Worm (Caenorhabditis elegans) whole organism, L1 larva: ENCODE measurements around the gene F59B10.5.

Source experiments
- C16A3.4 ChIP-seq: fragments of 150-350 bp; optimal IDR thresholded peaks from 2 replicates; lab custom pipeline; 2014; ENCODE audit warnings: missing biosample characterization, missing genetic modification characterization
- F16B12.6 ChIP-seq: fragments of 150-350 bp; optimal IDR thresholded peaks from 2 replicates; lab custom pipeline; 2014; ENCODE audit warnings: missing biosample characterization, missing genetic modification characterization
- aha-1 ChIP-seq: fragments of 150-350 bp; optimal IDR thresholded peaks from 2 replicates; lab custom pipeline; 2014; ENCODE audit warnings: missing biosample characterization, missing genetic modification characterization
- alr-1 ChIP-seq: fragments of 200-800 bp; sonication (Bioruptor generic); optimal IDR thresholded peaks from 2 replicates; lab custom pipeline; 2018; ENCODE audit warnings: borderline replicate concordance, mild to moderate bottlenecking, missing genetic modification characterization, missing compliant biosample characterization
- aly-2 ChIP-seq: fragments of 150-350 bp; optimal IDR thresholded peaks from 2 replicates; lab custom pipeline; 2014; ENCODE audit warnings: missing biosample characterization, missing genetic modification characterization
- ama-1 ChIP-seq: fragments of 150-350 bp; optimal IDR thresholded peaks from 2 replicates; lab custom pipeline; 2014
- blmp-1 ChIP-seq: fragments of 150-350 bp; optimal IDR thresholded peaks from 2 replicates; lab custom pipeline; 2014; ENCODE audit warnings: missing biosample characterization, missing genetic modification characterization
- ceh-8 ChIP-seq: fragments of 200-800 bp; sonication (Bioruptor generic); optimal IDR thresholded peaks from 2 replicates; lab custom pipeline; 2018; ENCODE audit warnings: mild to moderate bottlenecking, missing genetic modification characterization, moderate library complexity, missing compliant biosample characterization
- ceh-82 ChIP-seq, 3 experiments: fragments of 150-350 bp in 1 of 3; sonication (generic microtip) in 2 of 3; optimal IDR thresholded peaks; 2 replicates each; lab custom pipeline; 2014 to 2017; ENCODE audit warnings: missing biosample characterization in 3 of 3, missing genetic modification characterization in 3 of 3
- ces-1 ChIP-seq: fragments of 150-350 bp; optimal IDR thresholded peaks from 2 replicates; lab custom pipeline; 2014; ENCODE audit warnings: missing biosample characterization, missing genetic modification reagents, missing genetic modification characterization
- efl-1 ChIP-seq, 4 experiments: fragments of 150-350 bp; optimal IDR thresholded peaks in 3 of 4; peaks in 1 of 4; 1 replicate in 1 of 4; 2 replicates in 3 of 4; lab custom pipeline; 2014; ENCODE audit warnings: missing biosample characterization in 2 of 4, missing genetic modification characterization in 2 of 4, missing genetic modification reagents in 2 of 4
- elt-3 ChIP-seq, 6 experiments: fragments of 150-350 bp in 1 of 6; sonication (generic microtip); optimal IDR thresholded peaks; 2 replicates each; lab custom pipeline; 2017 to 2018; ENCODE audit warnings: missing biosample characterization in 6 of 6, missing genetic modification characterization in 6 of 6, inconsistent platforms in 1 of 6
- fkh-4 ChIP-seq: sonication (generic microtip); optimal IDR thresholded peaks from 2 replicates; lab custom pipeline; 2016; ENCODE audit warnings: missing compliant biosample characterization, missing genetic modification characterization, borderline replicate concordance
- fos-1 ChIP-seq: fragments of 150-350 bp; optimal IDR thresholded peaks from 2 replicates; lab custom pipeline; 2014; ENCODE audit warnings: missing biosample characterization, missing genetic modification characterization
- grh-1 ChIP-seq: fragments of 200-800 bp; sonication (Bioruptor generic); IDR thresholded peaks from 2 replicates; pipeline ENCODE4 v1.3.6; 2022; ENCODE audit warnings: missing genetic modification reagents, missing genetic modification characterization, missing compliant biosample characterization
- hlh-17 ChIP-seq: fragments of 200-800 bp; sonication (Bioruptor generic); optimal IDR thresholded peaks from 2 replicates; lab custom pipeline; 2018; ENCODE audit warnings: missing genetic modification characterization, mild to moderate bottlenecking, missing compliant biosample characterization, moderate library complexity, borderline replicate concordance
- hlh-4 ChIP-seq: sonication (generic microtip); optimal IDR thresholded peaks from 2 replicates; lab custom pipeline; 2016; ENCODE audit warnings: mild to moderate bottlenecking, missing genetic modification characterization, missing compliant biosample characterization
- hpl-2 ChIP-seq: fragments of 150-350 bp; optimal IDR thresholded peaks from 2 replicates; lab custom pipeline; 2014; ENCODE audit warnings: missing biosample characterization, missing genetic modification reagents, missing genetic modification characterization
- jun-1 ChIP-seq: fragments of 150-350 bp; optimal IDR thresholded peaks from 2 replicates; lab custom pipeline; 2014; ENCODE audit warnings: missing biosample characterization, missing genetic modification reagents, missing genetic modification characterization
- lin-39 ChIP-seq: fragments of 150-350 bp; optimal IDR thresholded peaks from 2 replicates; lab custom pipeline; 2014; ENCODE audit warnings: missing biosample characterization, missing genetic modification reagents, missing genetic modification characterization
- lir-3 ChIP-seq: sonication (generic microtip); optimal IDR thresholded peaks from 2 replicates; lab custom pipeline; 2016; ENCODE audit warnings: mild to moderate bottlenecking, missing genetic modification characterization, moderate library complexity, missing compliant biosample characterization; ENCODE audit not compliant: poor library complexity
- mab-9 ChIP-seq: fragments of 200-800 bp; sonication (Bioruptor generic); IDR thresholded peaks from 2 replicates; pipeline ENCODE4 v1.3.6; 2022; ENCODE audit warnings: missing genetic modification reagents, missing genetic modification characterization, missing compliant biosample characterization
- mef-2 ChIP-seq: fragments of 150-350 bp; optimal IDR thresholded peaks from 2 replicates; lab custom pipeline; 2014; ENCODE audit warnings: missing biosample characterization, missing genetic modification characterization
- mep-1 ChIP-seq: fragments of 150-350 bp; optimal IDR thresholded peaks from 2 replicates; lab custom pipeline; 2014; ENCODE audit warnings: missing biosample characterization, missing genetic modification characterization
- nhr-11 ChIP-seq: fragments of 150-350 bp; optimal IDR thresholded peaks from 2 replicates; lab custom pipeline; 2014; ENCODE audit warnings: missing biosample characterization, missing genetic modification characterization
- nhr-28 ChIP-seq: fragments of 150-350 bp; optimal IDR thresholded peaks from 2 replicates; lab custom pipeline; 2014; ENCODE audit warnings: missing biosample characterization, missing genetic modification characterization
- nhr-71 ChIP-seq: sonication (generic microtip); optimal IDR thresholded peaks from 2 replicates; lab custom pipeline; 2016; ENCODE audit warnings: mild to moderate bottlenecking, missing genetic modification characterization, moderate library complexity, missing compliant biosample characterization
- nhr-76 ChIP-seq: sonication (generic microtip); optimal IDR thresholded peaks from 2 replicates; lab custom pipeline; 2017; ENCODE audit warnings: missing biosample characterization, missing genetic modification characterization
- nhr-84 ChIP-seq: sonication (generic microtip); optimal IDR thresholded peaks from 2 replicates; lab custom pipeline; 2017; ENCODE audit warnings: missing biosample characterization, missing genetic modification characterization
- nhr-85 ChIP-seq: sonication (generic microtip); peaks from one replicate; lab custom pipeline; 2016; ENCODE audit warnings: missing genetic modification characterization, inconsistent platforms, missing compliant biosample characterization
- nhr-90 ChIP-seq: sonication (generic microtip); optimal IDR thresholded peaks from 2 replicates; lab custom pipeline; 2016; ENCODE audit warnings: mild to moderate bottlenecking, missing genetic modification characterization, missing compliant biosample characterization; ENCODE audit not compliant: poor library complexity
- pax-3 ChIP-seq: fragments of 200-800 bp; sonication (Bioruptor generic); optimal IDR thresholded peaks from 2 replicates; lab custom pipeline; 2018; ENCODE audit warnings: mild to moderate bottlenecking, missing genetic modification characterization, moderate library complexity, missing compliant biosample characterization
- rnt-1 ChIP-seq: sonication (generic microtip); optimal IDR thresholded peaks from 2 replicates; lab custom pipeline; 2016; ENCODE audit warnings: mild to moderate bottlenecking, missing genetic modification characterization, moderate library complexity, missing compliant biosample characterization
- skn-1 ChIP-seq: fragments of 150-350 bp; optimal IDR thresholded peaks from 2 replicates; lab custom pipeline; 2014; ENCODE audit warnings: missing biosample characterization, missing genetic modification characterization
- snpc-4 ChIP-seq: fragments of 150-350 bp; optimal IDR thresholded peaks from 2 replicates; lab custom pipeline; 2014; ENCODE audit warnings: missing biosample characterization, missing genetic modification characterization
- sox-4 ChIP-seq: sonication (generic microtip); optimal IDR thresholded peaks from 2 replicates; lab custom pipeline; 2016; ENCODE audit warnings: missing genetic modification characterization, missing compliant biosample characterization
- sup-37 ChIP-seq: fragments of 200-800 bp; sonication (Bioruptor generic); optimal IDR thresholded peaks from 2 replicates; lab custom pipeline; 2018; ENCODE audit warnings: mild to moderate bottlenecking, missing genetic modification characterization, missing compliant biosample characterization
- tlp-1 ChIP-seq: fragments of 150-350 bp; optimal IDR thresholded peaks from 2 replicates; lab custom pipeline; 2014; ENCODE audit warnings: missing biosample characterization, missing genetic modification characterization
- unc-62 ChIP-seq: fragments of 150-350 bp; optimal IDR thresholded peaks from 2 replicates; lab custom pipeline; 2014; ENCODE audit warnings: missing biosample characterization, missing genetic modification reagents, missing genetic modification characterization
- vab-15 ChIP-seq: sonication (generic microtip); optimal IDR thresholded peaks from 2 replicates; lab custom pipeline; 2017; ENCODE audit warnings: missing genotype, mild to moderate bottlenecking, missing genetic modification characterization, missing compliant biosample characterization
- zag-1 ChIP-seq: fragments of 150-350 bp; optimal IDR thresholded peaks from 2 replicates; lab custom pipeline; 2014; ENCODE audit warnings: missing biosample characterization, missing genetic modification characterization
- ztf-11 ChIP-seq, 2 experiments: sonication (generic microtip); optimal IDR thresholded peaks; 2 replicates each; lab custom pipeline; 2016 to 2017; ENCODE audit warnings: missing genetic modification characterization in 2 of 2, missing biosample characterization in 1 of 2, missing compliant biosample characterization in 1 of 2
- ztf-4 ChIP-seq: fragments of 150-350 bp; optimal IDR thresholded peaks from 2 replicates; lab custom pipeline; 2014; ENCODE audit warnings: missing biosample characterization, missing genetic modification characterization

F59B10.5 gene

ce11 chrII:10501578-10501977, 21.9 kb downstream of the F59B10.5 start (continued):
- TF ChIP-seq efl-1 (optimal IDR thresholded peaks at IDR 0.05; lab: Kevin White, UChicago) (peak; percentile 19 to 24), efl-1 (GFP tag; optimal IDR thresholded peaks at IDR 0.05 in 1 of 2; lab: Kevin White, UChicago) (no peak), tlp-1 (tag; lab: Kevin White, UChicago) (no peak), hpl-2 (GFP tag; lab: Kevin White, UChicago) (no peak), mep-1 (peak; percentile 62), sup-37 (GFP tag; lab: Kevin White, UChicago) (no peak), jun-1 (tag; lab: Kevin White, UChicago) (no peak), grh-1 (no peak), C16A3.4 (tag; lab: Kevin White, UChicago) (no peak), lin-39 (tag; lab: Kevin White, UChicago) (no peak), fkh-4 (tag; lab: Kevin White, UChicago) (no peak), snpc-4 (tag; lab: Kevin White, UChicago) (no peak), ztf-4 (tag; lab: Kevin White, UChicago) (no peak), ces-1 (GFP tag; lab: Kevin White, UChicago) (no peak), lir-3 (no peak), skn-1 (peak; percentile 8), nhr-85 (tag; lab: Kevin White, UChicago) (peak; percentile 94), nhr-11 (tag; lab: Kevin White, UChicago) (no peak), nhr-28 (tag; lab: Kevin White, UChicago) (no peak), ama-1 (lab: Kevin White, UChicago) (no peak), nhr-76 (tag; lab: Kevin White, UChicago) (no peak), pax-3 (no peak), mef-2 (no peak), elt-3 (tag; optimal IDR thresholded peaks at IDR 0.05; lab: Kevin White, UChicago) (peak in 2 of 6 experiments; percentile 26 to 57), aha-1 (tag; lab: Kevin White, UChicago) (no peak), zag-1 (tag; lab: Kevin White, UChicago) (no peak), nhr-84 (tag; lab: Kevin White, UChicago) (no peak), ztf-11 (tag; optimal IDR thresholded peaks at IDR 0.05; lab: Kevin White, UChicago) (no peak), hlh-17 (no peak), vab-15 (no peak), mab-9 (no peak), hlh-4 (tag; lab: Kevin White, UChicago) (no peak), nhr-71 (tag; lab: Kevin White, UChicago) (peak; percentile 58), F16B12.6 (tag; lab: Kevin White, UChicago) (no peak), alr-1 (no peak), fos-1 (tag; lab: Kevin White, UChicago) (no peak), ceh-82 (tag; optimal IDR thresholded peaks at IDR 0.05; lab: Kevin White, UChicago) (peak in 1 of 3 experiments; percentile 40), unc-62 (no peak), aly-2 (tag; lab: Kevin White, UChicago) (no peak), rnt-1 (tag; lab: Kevin White, UChicago) (peak; percentile 71), sox-4 (tag; lab: Kevin White, UChicago) (no peak)

DNA sequence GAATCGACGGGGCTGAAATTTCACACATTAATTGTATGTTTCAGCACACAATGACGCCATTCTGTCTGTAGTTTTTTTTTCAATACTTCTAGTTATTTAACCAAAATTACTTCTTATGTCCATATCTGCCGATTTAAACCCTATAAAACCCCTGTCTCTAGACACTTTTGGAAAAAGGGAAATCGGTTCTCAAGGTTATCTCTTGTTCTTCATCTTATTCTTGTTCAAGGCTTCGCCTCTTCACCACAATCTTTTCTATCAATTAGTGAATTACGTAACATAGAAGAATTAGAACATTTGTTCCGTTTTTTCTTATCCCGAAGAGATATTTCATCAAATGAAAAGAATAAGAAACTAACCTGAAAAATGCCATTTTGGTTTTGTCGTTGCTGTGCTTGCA, 22.8 kb downstream of the F59B10.5 start:
- TF ChIP-seq fos-1 (tag; lab: Kevin White, UChicago) = no peak
- TF ChIP-seq blmp-1 (tag; lab: Kevin White, UChicago) = peak; percentile 85

DNA sequence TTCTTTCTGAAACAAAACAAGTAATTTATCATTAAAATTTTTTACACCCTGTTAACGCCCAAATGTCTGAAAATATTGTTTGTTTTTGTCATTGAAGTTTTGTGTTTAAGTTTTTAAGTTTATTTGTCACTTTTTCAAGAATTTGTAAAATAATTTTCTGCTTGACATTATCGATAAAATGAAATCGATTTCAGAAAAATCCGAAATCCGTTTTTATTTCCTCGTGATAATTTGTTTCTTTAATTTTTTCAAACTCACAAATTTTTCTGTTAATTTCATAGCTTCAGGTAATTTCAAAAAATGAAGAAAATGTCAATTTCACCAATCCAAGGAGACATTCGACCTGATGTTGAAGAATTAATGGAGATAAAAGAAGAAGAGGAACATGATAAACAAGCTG, 27.6 kb downstream of the F59B10.5 start, which contains the start of gene ZK666.12:
ZK666.12 (plus strand) TSS at position 301 of the 400 bp plus-strand sequence.
- TF ChIP-seq blmp-1 (tag; lab: Kevin White, UChicago) (no peak), mef-2 (no peak), grh-1 (no peak), nhr-90 (no peak), ceh-8 (no peak)
